Fruit fly (Drosophila melanogaster): ENCODE data around the gene CG34287.

CG34287 gene

DNA sequence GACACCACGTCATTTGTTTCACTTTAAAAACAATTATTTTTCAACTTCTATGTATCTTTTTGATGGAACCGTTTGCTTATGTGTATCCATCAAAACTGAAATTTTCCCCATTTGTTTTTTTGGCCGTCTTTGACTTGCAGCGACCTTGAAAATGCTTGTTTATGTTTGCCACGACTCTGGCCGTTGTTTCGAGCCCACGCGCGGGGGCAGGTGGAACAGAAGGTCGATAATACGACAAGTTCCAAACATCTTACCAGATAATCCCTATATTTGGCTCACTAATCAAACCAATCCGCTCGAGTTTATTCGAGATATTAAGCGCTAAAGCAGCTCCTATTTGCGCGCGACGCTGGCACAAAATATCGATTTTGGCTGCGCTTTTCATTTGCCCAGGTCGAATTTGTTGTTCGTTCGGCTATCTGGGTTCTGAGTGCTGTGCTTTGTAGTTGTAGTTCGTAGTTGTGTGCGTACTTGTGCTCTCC is 7.6 kb downstream of the CG34287 start:
- TF ChIP-seq Dif (GFP tag; optimal IDR thresholded peaks at IDR 0.05; ENCODE audit: partially characterized antibody) (peak; percentile 7), woc (GFP tag; optimal IDR thresholded peaks at IDR 0.05) (no peak)

- no peak for TF ChIP-seq Abd-B (GFP tag; optimal IDR thresholded peaks at IDR 0.05)
- TF ChIP-seq dmrt93B (GFP tag; optimal IDR thresholded peaks at IDR 0.05): peak; percentile 40
- no peak for TF ChIP-seq sage (GFP tag; optimal IDR thresholded peaks at IDR 0.05)
- TF ChIP-seq Mio (GFP tag; optimal IDR thresholded peaks at IDR 0.05): no peak
- TF ChIP-seq Myc (optimal IDR thresholded peaks at IDR 0.05): no peak
- no peak for TF ChIP-seq tai (GFP tag; optimal IDR thresholded peaks at IDR 0.05)
- peak; percentile 39 for TF ChIP-seq fru (GFP tag; optimal IDR thresholded peaks at IDR 0.05)
- TF ChIP-seq woc (GFP tag; optimal IDR thresholded peaks at IDR 0.05): peak; percentile 53
- TF ChIP-seq foxo (GFP tag; optimal IDR thresholded peaks at IDR 0.05): peak in 1 of 2 experiments; percentile 59
- TF ChIP-seq Sp1 (GFP tag; optimal IDR thresholded peaks at IDR 0.05): peak; percentile 35
- TF ChIP-seq Hr83 (GFP tag; optimal IDR thresholded peaks at IDR 0.05; ENCODE audit: poor library complexity, severe bottlenecking): peak; percentile 67
- peak; percentile 46 for TF ChIP-seq psq (GFP tag; optimal IDR thresholded peaks at IDR 0.05)
- TF ChIP-seq sv (GFP tag; optimal IDR thresholded peaks at IDR 0.05): peak; percentile 50
- TF ChIP-seq N (GFP tag; optimal IDR thresholded peaks at IDR 0.05): no peak
- no peak for TF ChIP-seq jim (GFP tag; optimal IDR thresholded peaks at IDR 0.05)
- no peak for TF ChIP-seq usp (GFP tag; optimal IDR thresholded peaks at IDR 0.05)
- TF ChIP-seq h (GFP tag; optimal IDR thresholded peaks at IDR 0.05): peak; percentile 36
- peak; percentile 38 for TF ChIP-seq rgr (GFP tag; optimal IDR thresholded peaks at IDR 0.05)
- no peak for TF ChIP-seq dsf (GFP tag; optimal IDR thresholded peaks at IDR 0.05; ENCODE audit: borderline replicate concordance)
- TF ChIP-seq Rel (GFP tag; optimal IDR thresholded peaks at IDR 0.05): no peak
- no peak for TF ChIP-seq Rel (tag; optimal IDR thresholded peaks at IDR 0.05)
- peak; percentile 59 for TF ChIP-seq ey (GFP tag; optimal IDR thresholded peaks at IDR 0.05)
- TF ChIP-seq pan (optimal IDR thresholded peaks at IDR 0.05): no peak
- no peak for TF ChIP-seq HLH106 (tag; optimal IDR thresholded peaks at IDR 0.05)
- peak; percentile 24 for TF ChIP-seq Jra (GFP tag; optimal IDR thresholded peaks at IDR 0.05)
- no peak for TF ChIP-seq lola (GFP tag; optimal IDR thresholded peaks at IDR 0.05)
- TF ChIP-seq OdsH (GFP tag; optimal IDR thresholded peaks at IDR 0.05): peak; percentile 39
- TF ChIP-seq brk (GFP tag; optimal IDR thresholded peaks at IDR 0.05): no peak
Observed at dm6 chr3R:5861218-5861902, 8.2 kb downstream of the CG34287 start.

dm6 chr3R:5862032-5862641 is 9.0 kb downstream of the CG34287 start, which contains the start of gene CG2017:
Gene CG2017 (minus strand): TSS chr3R:5862405.
- TF ChIP-seq Rel (GFP tag; optimal IDR thresholded peaks at IDR 0.05): no peak
- TF ChIP-seq Rel (tag; optimal IDR thresholded peaks at IDR 0.05): peak; percentile 51
- peak; percentile 53 for TF ChIP-seq HLH106 (tag; optimal IDR thresholded peaks at IDR 0.05)
- peak; percentile 40 for TF ChIP-seq br (GFP tag; optimal IDR thresholded peaks at IDR 0.05)
- TF ChIP-seq CG9705 (GFP tag; optimal IDR thresholded peaks at IDR 0.05): peak; percentile 48
- peak; percentile 27 for TF ChIP-seq Dif (GFP tag; optimal IDR thresholded peaks at IDR 0.05; ENCODE audit: partially characterized antibody)
- TF ChIP-seq fru (GFP tag; optimal IDR thresholded peaks at IDR 0.05): peak; percentile 41
- TF ChIP-seq Sp1 (GFP tag; optimal IDR thresholded peaks at IDR 0.05): peak; percentile 18
- TF ChIP-seq brk (GFP tag; optimal IDR thresholded peaks at IDR 0.05): no peak
- peak; percentile 60 for TF ChIP-seq rgr (GFP tag; optimal IDR thresholded peaks at IDR 0.05)
- peak; percentile 8 for TF ChIP-seq dmrt93B (GFP tag; optimal IDR thresholded peaks at IDR 0.05)
- TF ChIP-seq ey (GFP tag; optimal IDR thresholded peaks at IDR 0.05): peak; percentile 24
- peak; percentile 72 for TF ChIP-seq Hr83 (GFP tag; optimal IDR thresholded peaks at IDR 0.05; ENCODE audit: poor library complexity, severe bottlenecking)
- peak in 1 of 2 experiments; percentile 49 for TF ChIP-seq foxo (GFP tag; optimal IDR thresholded peaks at IDR 0.05)
- TF ChIP-seq tai (GFP tag; optimal IDR thresholded peaks at IDR 0.05): no peak
- peak; percentile 67 for TF ChIP-seq Hnf4 (GFP tag; optimal IDR thresholded peaks at IDR 0.05)
- no peak for TF ChIP-seq psq (GFP tag; optimal IDR thresholded peaks at IDR 0.05)
- TF ChIP-seq h (GFP tag; optimal IDR thresholded peaks at IDR 0.05): peak; percentile 47
- TF ChIP-seq Abd-B (GFP tag; optimal IDR thresholded peaks at IDR 0.05): no peak

- TF ChIP-seq jim (GFP tag; optimal IDR thresholded peaks at IDR 0.05) (no peak), foxo (GFP tag; optimal IDR thresholded peaks at IDR 0.05) (peak in 1 of 2 experiments; percentile 5)
Observed at dm6 chr3R:5871393-5871792, 18.3 kb downstream of the CG34287 start.

Data from whole organism, wandering third instar larva.